Worm (Caenorhabditis elegans) whole organism, L4 larva: ENCODE data around the gene lron-7.

ENCODE experiments used
- F44E2.7 ChIP-seq: fragments of 200-800 bp; sonication (Bioruptor generic); IDR thresholded peaks from 2 replicates; pipeline ENCODE4 v2.1.2; 2022; ENCODE audit warnings: missing genetic modification characterization, missing compliant biosample characterization
- F49E8.2 ChIP-seq: sonication (generic microtip); optimal IDR thresholded peaks from 2 replicates; lab custom pipeline; 2016; ENCODE audit warnings: missing compliant biosample characterization, mild to moderate bottlenecking, missing genetic modification characterization, borderline replicate concordance
- ZK337.2 ChIP-seq: fragments of 200-800 bp; sonication (Bioruptor generic); IDR thresholded peaks from 2 replicates; pipeline ENCODE4 v1.3.6; 2022; ENCODE audit warnings: missing genetic modification reagents, missing genetic modification characterization, missing compliant biosample characterization
- ama-1 ChIP-seq: fragments of 150-350 bp; optimal IDR thresholded peaks from 2 replicates; lab custom pipeline; 2014; ENCODE audit warnings: inconsistent platforms, mixed read lengths
- ceh-32 ChIP-seq: sonication (generic microtip); optimal IDR thresholded peaks from 2 replicates; lab custom pipeline; 2016; ENCODE audit warnings: mild to moderate bottlenecking, missing genetic modification characterization, missing compliant biosample characterization; ENCODE audit not compliant: poor library complexity
- ces-1 ChIP-seq: fragments of 150-350 bp; sonication (generic microtip); optimal IDR thresholded peaks from 4 replicates; lab custom pipeline; 2014; ENCODE audit warnings: missing biosample characterization, missing genetic modification reagents, missing genetic modification characterization
- daf-16 ChIP-seq, 3 experiments: sonication (generic microtip); optimal IDR thresholded peaks; 2 replicates each; lab custom pipeline; 2016 to 2017; ENCODE audit warnings: missing genetic modification characterization in 3 of 3, missing genetic modification reagents in 3 of 3, mild to moderate bottlenecking in 2 of 3, missing compliant biosample characterization in 2 of 3, missing biosample characterization in 1 of 3, moderate library complexity in 1 of 3
- dmd-6 ChIP-seq: fragments of 200-800 bp; sonication (Bioruptor generic); IDR thresholded peaks from 2 replicates; pipeline ENCODE4 v1.3.6; 2022; ENCODE audit warnings: missing genetic modification reagents, missing genetic modification characterization, missing compliant biosample characterization
- dmd-8 ChIP-seq: fragments of 200-800 bp; sonication (Bioruptor generic); IDR thresholded peaks from 2 replicates; pipeline ENCODE4 v1.3.6; 2022; ENCODE audit warnings: missing genetic modification characterization, missing compliant biosample characterization
- dpl-1 ChIP-seq: fragments of 150-350 bp; optimal IDR thresholded peaks from 2 replicates; lab custom pipeline; 2014; ENCODE audit warnings: missing biosample characterization, missing genetic modification reagents, missing genetic modification characterization
- duxl-1 ChIP-seq: sonication (generic microtip); optimal IDR thresholded peaks from 2 replicates; lab custom pipeline; 2016; ENCODE audit warnings: mild to moderate bottlenecking, missing genetic modification characterization, moderate library complexity, missing compliant biosample characterization; ENCODE audit not compliant: poor library complexity
- dve-1 ChIP-seq: sonication (generic microtip); optimal IDR thresholded peaks from 2 replicates; lab custom pipeline; 2017; ENCODE audit warnings: antibody characterized with exemption, mild to moderate bottlenecking, missing genetic modification characterization, missing compliant biosample characterization; ENCODE audit not compliant: insufficient read depth
- hlh-11 ChIP-seq: fragments of 200-800 bp; sonication (Bioruptor generic); optimal IDR thresholded peaks from 2 replicates; lab custom pipeline; 2018; ENCODE audit warnings: mild to moderate bottlenecking, missing genetic modification characterization, missing compliant biosample characterization
- hlh-30 ChIP-seq: sonication (generic microtip); optimal IDR thresholded peaks from 2 replicates; lab custom pipeline; 2017; ENCODE audit warnings: antibody characterized with exemption, mild to moderate bottlenecking, missing genetic modification characterization, missing compliant biosample characterization; ENCODE audit not compliant: insufficient read depth
- jun-1 ChIP-seq: fragments of 150-350 bp; optimal IDR thresholded peaks from 2 replicates; lab custom pipeline; 2014; ENCODE audit warnings: missing biosample characterization, missing genetic modification reagents, missing genetic modification characterization
- lin-29 ChIP-seq: fragments of 200-800 bp; sonication (Bioruptor generic); IDR thresholded peaks from 2 replicates; pipeline ENCODE4 v1.3.6; 2022; ENCODE audit warnings: missing genetic modification reagents, missing genetic modification characterization, missing compliant biosample characterization
- lin-38 ChIP-seq: fragments of 200-800 bp; sonication (Bioruptor generic); IDR thresholded peaks from 2 replicates; pipeline ENCODE4 v1.3.6; 2022; ENCODE audit warnings: missing genetic modification reagents, missing genetic modification characterization, missing compliant biosample characterization
- lsy-2 ChIP-seq, 2 experiments: fragments of 150-350 bp in 1 of 2; sonication (generic microtip) in 1 of 2; optimal IDR thresholded peaks; 2 replicates each; lab custom pipeline; 2014 to 2017; ENCODE audit warnings: missing biosample characterization in 2 of 2, missing genetic modification characterization in 2 of 2
- madf-9 ChIP-seq: fragments of 200-800 bp; sonication (Bioruptor generic); conservative IDR thresholded peaks from 2 replicates; pipeline ENCODE4 v1.3.6; 2022; ENCODE audit warnings: missing genetic modification reagents, missing genetic modification characterization, missing compliant biosample characterization
- mdt-29 ChIP-seq: fragments of 200-800 bp; sonication (Bioruptor generic); IDR thresholded peaks from 2 replicates; pipeline ENCODE4 v1.3.6; 2022; ENCODE audit warnings: missing genetic modification reagents, missing genetic modification characterization, missing compliant biosample characterization
- mep-1 ChIP-seq: fragments of 150-350 bp; sonication (generic microtip); optimal IDR thresholded peaks from 3 replicates; lab custom pipeline; 2014; ENCODE audit warnings: missing biosample characterization, missing genetic modification characterization
- mes-2 ChIP-seq: sonication (generic microtip); optimal IDR thresholded peaks from 2 replicates; lab custom pipeline; 2016; ENCODE audit warnings: missing genotype, mild to moderate bottlenecking, missing genetic modification characterization, missing compliant biosample characterization; ENCODE audit not compliant: poor library complexity, severe bottlenecking
- mxl-3 ChIP-seq: fragments of 200-800 bp; sonication (Bioruptor generic); optimal IDR thresholded peaks from 2 replicates; lab custom pipeline; 2018; ENCODE audit warnings: mild to moderate bottlenecking, missing genetic modification characterization, missing compliant biosample characterization
- nhr-28 ChIP-seq: fragments of 150-350 bp; optimal IDR thresholded peaks from 2 replicates; lab custom pipeline; 2014; ENCODE audit warnings: missing biosample characterization, missing genetic modification characterization
- nhr-6 ChIP-seq: fragments of 150-350 bp; optimal IDR thresholded peaks from 2 replicates; lab custom pipeline; 2014; ENCODE audit warnings: missing biosample characterization, missing genetic modification characterization
- nhr-76 ChIP-seq: fragments of 150-350 bp; optimal IDR thresholded peaks from 2 replicates; lab custom pipeline; 2014; ENCODE audit warnings: missing biosample characterization, missing genetic modification characterization
- nhr-77 ChIP-seq: fragments of 150-350 bp; optimal IDR thresholded peaks from 2 replicates; lab custom pipeline; 2014; ENCODE audit warnings: missing biosample characterization, missing genetic modification characterization
- pha-4 ChIP-seq, 2 experiments: fragments of 150-350 bp in 1 of 2; fragments of 200-800 bp in 1 of 2; sonication (Bioruptor generic) in 1 of 2; IDR thresholded peaks in 1 of 2; optimal IDR thresholded peaks in 1 of 2; 2 replicates each; pipeline versions ENCODE4 v1.3.6 to Lab custom; 2014 to 2022; ENCODE audit warnings: missing genetic modification characterization in 2 of 2, missing genetic modification reagents in 2 of 2, missing biosample characterization in 1 of 2, missing compliant biosample characterization in 1 of 2
- set-16 ChIP-seq: fragments of 200-800 bp; sonication (Bioruptor generic); IDR thresholded peaks from 2 replicates; pipeline ENCODE4 v1.3.6; 2022; ENCODE audit warnings: missing genetic modification reagents, missing genetic modification characterization, missing compliant biosample characterization
- snpc-4 ChIP-seq: fragments of 150-350 bp; optimal IDR thresholded peaks from 2 replicates; lab custom pipeline; 2014; ENCODE audit warnings: missing biosample characterization, missing genetic modification characterization
- tag-97 ChIP-seq: fragments of 200-800 bp; sonication (Bioruptor generic); IDR thresholded peaks from 2 replicates; pipeline ENCODE4 v1.3.6; 2022; ENCODE audit warnings: missing genetic modification characterization, missing compliant biosample characterization
- zfp-2 ChIP-seq: sonication (generic microtip); optimal IDR thresholded peaks from 2 replicates; lab custom pipeline; 2016; ENCODE audit warnings: mild to moderate bottlenecking, missing genetic modification characterization, missing compliant biosample characterization
- zfp-3 ChIP-seq: fragments of 200-800 bp; sonication (Bioruptor generic); conservative IDR thresholded peaks from 2 replicates; pipeline ENCODE4 v1.3.6; 2022; ENCODE audit warnings: missing genetic modification reagents, missing genetic modification characterization, missing compliant biosample characterization
- zip-2 ChIP-seq: fragments of 150-350 bp; optimal IDR thresholded peaks from 2 replicates; lab custom pipeline; 2014; ENCODE audit warnings: missing biosample characterization, missing genetic modification characterization

Gene lron-7

DNA sequence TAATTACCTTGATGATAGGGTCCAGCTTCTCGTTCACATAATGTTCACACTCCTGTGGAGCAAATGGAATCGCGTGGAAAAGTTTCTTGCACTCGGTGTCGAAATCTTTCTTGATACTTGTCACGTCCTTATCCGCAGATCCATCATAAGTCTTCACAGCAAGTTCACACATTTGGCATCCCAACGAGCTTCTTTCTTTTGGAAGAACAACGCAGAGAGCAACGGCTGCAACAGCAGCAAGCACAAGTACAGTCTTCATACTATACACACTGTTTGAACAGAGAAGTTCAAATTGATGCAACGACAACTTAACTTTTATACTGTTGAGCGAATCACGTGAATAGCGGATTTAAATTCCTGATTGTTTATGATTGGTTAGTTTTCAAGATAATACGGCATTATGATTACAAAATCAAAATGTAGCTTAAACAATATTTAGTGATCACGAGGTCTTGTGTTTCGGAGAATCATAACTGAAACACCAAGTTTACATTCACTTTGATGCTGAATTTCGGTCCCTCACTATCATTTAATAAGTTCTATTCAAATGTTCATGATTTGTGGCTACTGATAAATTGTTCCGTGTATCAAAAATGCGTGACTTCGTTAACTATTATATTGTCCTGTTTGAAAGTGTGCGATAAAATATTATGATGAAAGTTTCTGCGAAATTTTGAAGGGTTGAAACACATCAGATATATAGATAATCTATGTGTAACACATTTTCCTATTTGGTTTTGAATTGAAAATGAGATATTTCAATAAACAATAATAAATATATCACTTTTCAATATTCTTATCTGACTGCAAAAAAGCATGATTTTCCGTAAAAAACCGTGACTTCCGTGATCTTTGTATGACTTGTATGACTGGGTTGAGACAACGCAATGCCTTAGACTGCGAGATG, 24.8 kb downstream of the lron-7 start, which contains the start of the genes spp-2 and spp-6 (continued):
- TF ChIP-seq mep-1 (no peak), ces-1 (GFP tag; lab: Kevin White, UChicago) (no peak), jun-1 (no peak), nhr-28 (tag; lab: Kevin White, UChicago) (peak; percentile 38), ceh-32 (tag; lab: Kevin White, UChicago) (no peak), ZK337.2 (no peak), mdt-29 (peak; percentile 21; the same call in 1 of the 2 replicates), snpc-4 (tag; lab: Kevin White, UChicago) (no peak), zip-2 (tag; lab: Kevin White, UChicago) (no peak), lsy-2 (tag; optimal IDR thresholded peaks at IDR 0.05; lab: Kevin White, UChicago) (no peak), dmd-8 (GFP tag; lab: Robert Waterston, UW) (no peak), F44E2.7 (no peak), lin-38 (GFP tag; lab: Robert Waterston, UW) (no peak), nhr-6 (tag; lab: Kevin White, UChicago) (peak; percentile 53)

DNA sequence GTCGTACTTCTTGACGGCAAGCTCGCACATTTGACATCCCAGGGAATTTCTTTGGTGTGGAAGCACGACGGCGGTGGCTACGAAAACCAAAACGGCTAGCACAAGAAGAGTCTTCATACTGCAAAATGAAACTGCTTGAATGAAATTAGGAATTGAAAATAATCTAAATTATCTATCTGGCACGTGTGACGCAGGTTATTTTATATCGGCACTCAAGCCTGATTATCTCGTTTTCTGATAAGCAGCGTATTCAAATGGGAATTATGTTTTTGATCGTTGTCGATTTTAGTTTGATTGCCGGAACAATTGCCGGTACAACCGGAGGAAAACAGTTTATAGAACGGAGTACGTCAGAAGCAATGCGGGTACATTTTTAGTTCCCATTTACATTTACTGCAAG, 26.7 kb downstream of the lron-7 start, which contains the start of gene spp-4:
Gene spp-4 (minus strand): TSS at position 118 of the 400 bp plus-strand sequence.
- TF ChIP-seq set-16 (GFP tag; lab: Robert Waterston, UW) (no peak), daf-16 (GFP tag; optimal IDR thresholded peaks at IDR 0.05; lab: Kevin White, UChicago) (no peak), daf-16 (tag; optimal IDR thresholded peaks at IDR 0.05; lab: Kevin White, UChicago) (peak; percentile 78), tag-97 (GFP tag; lab: Robert Waterston, UW) (no peak), hlh-11 (tag; lab: Kevin White, UChicago) (peak; percentile 3), pha-4 (GFP tag; IDR thresholded peaks at IDR 0.05; lab: Robert Waterston, UW) (no peak), pha-4 (tag; optimal IDR thresholded peaks at IDR 0.05; lab: Kevin White, UChicago) (no peak), ama-1 (no peak), dve-1 (tag; lab: Kevin White, UChicago) (no peak), ces-1 (GFP tag; lab: Kevin White, UChicago) (no peak), dpl-1 (GFP tag; lab: Kevin White, UChicago) (no peak), madf-9 (GFP tag; lab: Robert Waterston, UW) (no peak), ZK337.2 (no peak), hlh-30 (tag; lab: Kevin White, UChicago) (no peak), F49E8.2 (no peak), nhr-77 (tag; lab: Kevin White, UChicago) (no peak), zfp-3 (GFP tag; lab: Robert Waterston, UW) (no peak), mxl-3 (GFP tag; lab: Kevin White, UChicago) (no peak), snpc-4 (tag; lab: Kevin White, UChicago) (no peak), mes-2 (tag; lab: Kevin White, UChicago) (no peak), nhr-76 (tag; lab: Kevin White, UChicago) (no peak), zfp-2 (no peak), lin-29 (GFP tag; lab: Robert Waterston, UW) (no peak), dmd-6 (GFP tag; lab: Robert Waterston, UW) (peak; percentile 62), duxl-1 (tag; lab: Kevin White, UChicago) (no peak), lsy-2 (tag; optimal IDR thresholded peaks at IDR 0.05; lab: Kevin White, UChicago) (no peak)
- TF ChIP-seq, all 104 proteins: peak for 3
